Worm (Caenorhabditis elegans) whole organism, L1 larva: ENCODE measurements around the gene F19G12.8.

Source experiments
- C04F5.9 ChIP-seq: sonication (generic microtip); optimal IDR thresholded peaks from 2 replicates; lab custom pipeline; 2016; ENCODE audit warnings: missing genetic modification characterization, missing compliant biosample characterization
- C34B4.2 ChIP-seq: sonication (generic microtip); optimal IDR thresholded peaks from 2 replicates; lab custom pipeline; 2017; ENCODE audit warnings: mild to moderate bottlenecking, missing genetic modification characterization, missing compliant biosample characterization
- F16B12.6 ChIP-seq: fragments of 150-350 bp; optimal IDR thresholded peaks from 2 replicates; lab custom pipeline; 2014; ENCODE audit warnings: missing biosample characterization, missing genetic modification characterization
- Y116A8C.19 ChIP-seq: sonication (generic microtip); optimal IDR thresholded peaks from 2 replicates; lab custom pipeline; 2016; ENCODE audit warnings: missing compliant biosample characterization, missing genetic modification characterization, borderline replicate concordance
- aly-2 ChIP-seq: fragments of 150-350 bp; optimal IDR thresholded peaks from 2 replicates; lab custom pipeline; 2014; ENCODE audit warnings: missing biosample characterization, missing genetic modification characterization
- ama-1 ChIP-seq: fragments of 150-350 bp; optimal IDR thresholded peaks from 2 replicates; lab custom pipeline; 2014
- ceh-63 ChIP-seq: fragments of 200-800 bp; sonication (Bioruptor generic); optimal IDR thresholded peaks from 2 replicates; lab custom pipeline; 2018; ENCODE audit warnings: mild to moderate bottlenecking, missing genetic modification characterization, missing compliant biosample characterization
- ceh-82 ChIP-seq, 3 experiments: fragments of 150-350 bp in 1 of 3; sonication (generic microtip) in 2 of 3; optimal IDR thresholded peaks; 2 replicates each; lab custom pipeline; 2014 to 2017; ENCODE audit warnings: missing biosample characterization in 3 of 3, missing genetic modification characterization in 3 of 3
- dpl-1 ChIP-seq, 3 experiments: fragments of 150-350 bp in 2 of 3; sonication (generic microtip) in 1 of 3; optimal IDR thresholded peaks; 2 replicates each; lab custom pipeline; 2014 to 2017; ENCODE audit warnings: missing biosample characterization in 3 of 3, missing genetic modification characterization in 3 of 3, missing genetic modification reagents in 3 of 3
- efl-1 ChIP-seq, 4 experiments: fragments of 150-350 bp; optimal IDR thresholded peaks in 3 of 4; peaks in 1 of 4; 1 replicate in 1 of 4; 2 replicates in 3 of 4; lab custom pipeline; 2014; ENCODE audit warnings: missing biosample characterization in 2 of 4, missing genetic modification characterization in 2 of 4, missing genetic modification reagents in 2 of 4
- egl-13 ChIP-seq: sonication (generic microtip); optimal IDR thresholded peaks from 2 replicates; lab custom pipeline; 2016; ENCODE audit warnings: missing genotype, missing genetic modification reagents, missing genetic modification characterization, missing compliant biosample characterization
- egl-27 ChIP-seq, 2 experiments: fragments of 150-350 bp in 1 of 2; sonication (generic microtip); optimal IDR thresholded peaks; 3 replicates each; lab custom pipeline; 2017 to 2018; ENCODE audit warnings: missing biosample characterization in 2 of 2, missing genetic modification characterization in 2 of 2, missing genetic modification reagents in 2 of 2
- fkh-10 ChIP-seq: sonication (generic microtip); optimal IDR thresholded peaks from 2 replicates; lab custom pipeline; 2017; ENCODE audit warnings: missing biosample characterization, missing genetic modification reagents, missing genetic modification characterization
- fos-1 ChIP-seq: fragments of 150-350 bp; optimal IDR thresholded peaks from 2 replicates; lab custom pipeline; 2014; ENCODE audit warnings: missing biosample characterization, missing genetic modification characterization
- grh-1 ChIP-seq: fragments of 200-800 bp; sonication (Bioruptor generic); IDR thresholded peaks from 2 replicates; pipeline ENCODE4 v1.3.6; 2022; ENCODE audit warnings: missing genetic modification reagents, missing genetic modification characterization, missing compliant biosample characterization
- hlh-17 ChIP-seq: fragments of 200-800 bp; sonication (Bioruptor generic); optimal IDR thresholded peaks from 2 replicates; lab custom pipeline; 2018; ENCODE audit warnings: missing genetic modification characterization, mild to moderate bottlenecking, missing compliant biosample characterization, moderate library complexity, borderline replicate concordance
- hlh-4 ChIP-seq: sonication (generic microtip); optimal IDR thresholded peaks from 2 replicates; lab custom pipeline; 2016; ENCODE audit warnings: mild to moderate bottlenecking, missing genetic modification characterization, missing compliant biosample characterization
- hpl-2 ChIP-seq: fragments of 150-350 bp; optimal IDR thresholded peaks from 2 replicates; lab custom pipeline; 2014; ENCODE audit warnings: missing biosample characterization, missing genetic modification reagents, missing genetic modification characterization
- isw-1 ChIP-seq: fragments of 200-800 bp; sonication (Bioruptor generic); IDR thresholded peaks from 2 replicates; pipeline ENCODE4 v1.3.6; 2022; ENCODE audit warnings: missing genetic modification characterization, missing compliant biosample characterization
- lin-13 ChIP-seq: fragments of 150-350 bp; optimal IDR thresholded peaks from 2 replicates; lab custom pipeline; 2014; ENCODE audit warnings: missing biosample characterization, missing genetic modification reagents, missing genetic modification characterization
- lin-39 ChIP-seq: fragments of 150-350 bp; optimal IDR thresholded peaks from 2 replicates; lab custom pipeline; 2014; ENCODE audit warnings: missing biosample characterization, missing genetic modification reagents, missing genetic modification characterization
- lsy-2 ChIP-seq, 2 experiments: fragments of 150-350 bp; optimal IDR thresholded peaks; 2 replicates each; lab custom pipeline; 2014; ENCODE audit warnings: missing biosample characterization in 2 of 2, missing genetic modification characterization in 2 of 2
- mep-1 ChIP-seq: fragments of 150-350 bp; optimal IDR thresholded peaks from 2 replicates; lab custom pipeline; 2014; ENCODE audit warnings: missing biosample characterization, missing genetic modification characterization
- nhr-11 ChIP-seq: fragments of 150-350 bp; optimal IDR thresholded peaks from 2 replicates; lab custom pipeline; 2014; ENCODE audit warnings: missing biosample characterization, missing genetic modification characterization
- nhr-19 ChIP-seq: fragments of 200-800 bp; sonication (Bioruptor generic); conservative IDR thresholded peaks from 2 replicates; pipeline ENCODE4 v1.3.6; 2022; ENCODE audit warnings: missing genetic modification characterization, missing compliant biosample characterization
- nhr-28 ChIP-seq: fragments of 150-350 bp; optimal IDR thresholded peaks from 2 replicates; lab custom pipeline; 2014; ENCODE audit warnings: missing biosample characterization, missing genetic modification characterization
- nhr-47 ChIP-seq: sonication (generic microtip); optimal IDR thresholded peaks from 2 replicates; lab custom pipeline; 2016; ENCODE audit warnings: mild to moderate bottlenecking, missing genetic modification characterization, moderate library complexity, missing compliant biosample characterization
- nhr-71 ChIP-seq: sonication (generic microtip); optimal IDR thresholded peaks from 2 replicates; lab custom pipeline; 2016; ENCODE audit warnings: mild to moderate bottlenecking, missing genetic modification characterization, moderate library complexity, missing compliant biosample characterization
- nhr-76 ChIP-seq: sonication (generic microtip); optimal IDR thresholded peaks from 2 replicates; lab custom pipeline; 2017; ENCODE audit warnings: missing biosample characterization, missing genetic modification characterization
- nhr-84 ChIP-seq: sonication (generic microtip); optimal IDR thresholded peaks from 2 replicates; lab custom pipeline; 2017; ENCODE audit warnings: missing biosample characterization, missing genetic modification characterization
- pag-3 ChIP-seq: sonication (generic microtip); optimal IDR thresholded peaks from 2 replicates; lab custom pipeline; 2017; ENCODE audit warnings: missing genetic modification characterization, mild to moderate bottlenecking, missing compliant biosample characterization, antibody characterized with exemption, borderline replicate concordance; ENCODE audit not compliant: insufficient read depth
- skn-1 ChIP-seq: fragments of 150-350 bp; optimal IDR thresholded peaks from 2 replicates; lab custom pipeline; 2014; ENCODE audit warnings: missing biosample characterization, missing genetic modification characterization
- snpc-4 ChIP-seq: fragments of 150-350 bp; optimal IDR thresholded peaks from 2 replicates; lab custom pipeline; 2014; ENCODE audit warnings: missing biosample characterization, missing genetic modification characterization
- sptf-1 ChIP-seq: fragments of 150-350 bp; optimal IDR thresholded peaks from 2 replicates; lab custom pipeline; 2014; ENCODE audit warnings: missing biosample characterization, missing genetic modification characterization
- sup-37 ChIP-seq: fragments of 200-800 bp; sonication (Bioruptor generic); optimal IDR thresholded peaks from 2 replicates; lab custom pipeline; 2018; ENCODE audit warnings: mild to moderate bottlenecking, missing genetic modification characterization, missing compliant biosample characterization
- swsn-7 ChIP-seq: sonication (generic microtip); optimal IDR thresholded peaks from 2 replicates; lab custom pipeline; 2016; ENCODE audit warnings: missing genetic modification characterization, missing compliant biosample characterization
- tbx-2 ChIP-seq: sonication (generic microtip); optimal IDR thresholded peaks from 2 replicates; lab custom pipeline; 2016; ENCODE audit warnings: missing genetic modification characterization, missing compliant biosample characterization
- tlp-1 ChIP-seq: fragments of 150-350 bp; optimal IDR thresholded peaks from 2 replicates; lab custom pipeline; 2014; ENCODE audit warnings: missing biosample characterization, missing genetic modification characterization
- unc-130 ChIP-seq: fragments of 150-350 bp; optimal IDR thresholded peaks from 2 replicates; lab custom pipeline; 2017; ENCODE audit warnings: missing biosample characterization, missing genetic modification characterization, inconsistent platforms
- unc-30 ChIP-seq: sonication (generic microtip); optimal IDR thresholded peaks from 2 replicates; lab custom pipeline; 2017; ENCODE audit warnings: missing biosample characterization, missing genetic modification characterization
- unc-86 ChIP-seq: sonication (generic microtip); optimal IDR thresholded peaks from 2 replicates; lab custom pipeline; 2016; ENCODE audit warnings: missing genetic modification characterization, missing compliant biosample characterization
- unc-98 ChIP-seq: fragments of 200-800 bp; sonication (Bioruptor generic); IDR thresholded peaks from 2 replicates; pipeline ENCODE4 v1.3.6; 2022; ENCODE audit warnings: missing genetic modification characterization, missing compliant biosample characterization
- xbp-1 ChIP-seq: sonication (generic microtip); optimal IDR thresholded peaks from 2 replicates; lab custom pipeline; 2016; ENCODE audit warnings: missing genetic modification characterization, missing compliant biosample characterization
- zag-1 ChIP-seq: fragments of 150-350 bp; optimal IDR thresholded peaks from 2 replicates; lab custom pipeline; 2014; ENCODE audit warnings: missing biosample characterization, missing genetic modification characterization
- zip-4 ChIP-seq: fragments of 200-800 bp; sonication (Bioruptor generic); optimal IDR thresholded peaks from 2 replicates; lab custom pipeline; 2018; ENCODE audit warnings: mild to moderate bottlenecking, missing genetic modification characterization, moderate library complexity, missing compliant biosample characterization
- ztf-11 ChIP-seq, 2 experiments: sonication (generic microtip); optimal IDR thresholded peaks; 2 replicates each; lab custom pipeline; 2016 to 2017; ENCODE audit warnings: missing genetic modification characterization in 2 of 2, missing biosample characterization in 1 of 2, missing compliant biosample characterization in 1 of 2

The F19G12.8 gene

DNA sequence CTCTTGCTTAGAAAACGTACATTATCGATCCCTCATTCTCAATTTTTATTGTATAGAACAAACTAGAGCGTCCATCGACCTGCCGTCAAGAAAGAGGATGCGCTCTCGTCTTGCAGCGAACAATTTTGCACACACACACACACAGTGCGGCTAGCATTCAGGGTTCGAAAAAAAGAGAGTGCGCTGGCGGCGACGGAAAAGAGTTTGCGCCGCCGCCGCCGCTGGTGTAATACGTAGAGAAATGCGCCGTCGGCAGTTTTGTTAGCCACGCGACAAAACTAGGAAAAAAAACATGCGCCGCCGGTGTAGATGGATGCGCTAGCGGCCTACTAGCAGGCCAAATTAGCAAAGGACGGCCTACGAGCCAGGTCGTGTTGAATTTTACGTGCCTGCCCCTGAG lies 33.6 kb upstream of the F19G12.8 start:
- TF ChIP-seq xbp-1 = no peak
- no peak for TF ChIP-seq ceh-63 (GFP tag; lab: Kevin White, UChicago)
- no peak for TF ChIP-seq mep-1 (tag; lab: Kevin White, UChicago)
- TF ChIP-seq unc-130 = no peak
- no peak for TF ChIP-seq efl-1 (optimal IDR thresholded peaks at IDR 0.05; lab: Kevin White, UChicago)
- TF ChIP-seq efl-1 (GFP tag; optimal IDR thresholded peaks at IDR 0.05 in 1 of 2; lab: Kevin White, UChicago) = no peak
- TF ChIP-seq grh-1 = no peak
- no peak for TF ChIP-seq lin-13 (GFP tag; lab: Kevin White, UChicago)
- no peak for TF ChIP-seq unc-86 (tag; lab: Kevin White, UChicago)
- TF ChIP-seq hpl-2 (GFP tag; lab: Kevin White, UChicago) = no peak
- no peak for TF ChIP-seq fkh-10 (GFP tag; lab: Kevin White, UChicago)
- no peak for TF ChIP-seq nhr-76 (tag; lab: Kevin White, UChicago)
- TF ChIP-seq swsn-7 = no peak
- no peak for TF ChIP-seq ama-1 (lab: Kevin White, UChicago)
- no peak for TF ChIP-seq nhr-84
- no peak for TF ChIP-seq unc-98 (GFP tag; lab: Robert Waterston, UW)
- TF ChIP-seq aly-2 (tag; lab: Kevin White, UChicago) = no peak
- TF ChIP-seq unc-30 (tag; lab: Kevin White, UChicago) = no peak
- TF ChIP-seq, all 84 proteins: peak for 0

DNA sequence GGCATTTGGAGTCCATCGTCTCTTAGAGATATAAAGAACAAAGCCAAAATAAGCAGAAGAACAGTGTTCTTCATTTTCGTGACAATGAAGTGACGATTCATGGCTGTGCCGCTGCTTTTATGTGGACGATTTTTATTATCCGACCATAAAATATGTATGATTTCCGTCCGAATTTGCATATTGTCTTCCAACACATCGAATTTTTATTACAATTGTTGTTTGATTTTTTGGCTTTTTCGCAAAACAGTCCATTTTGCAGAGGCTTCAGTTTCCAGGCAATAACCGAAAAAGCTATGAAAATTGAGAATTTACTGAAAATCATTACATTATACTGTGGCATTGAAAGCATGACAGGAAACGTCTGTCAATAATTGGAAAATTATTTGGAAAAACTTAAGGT lies 32.6 kb upstream of the F19G12.8 start, which contains the start of gene F56C3.8:
Gene F56C3.8, minus strand, starts transcription at position 101 of the 400 bp plus-strand sequence.
- TF ChIP-seq isw-1 (GFP tag; lab: Robert Waterston, UW) (no peak), fos-1 (tag; lab: Kevin White, UChicago) (no peak), unc-98 (GFP tag; lab: Robert Waterston, UW) (no peak), skn-1 (no peak), nhr-71 (tag; lab: Kevin White, UChicago) (no peak), hlh-4 (tag; lab: Kevin White, UChicago) (no peak), mep-1 (tag; lab: Kevin White, UChicago) (no peak), snpc-4 (tag; lab: Kevin White, UChicago) (no peak), xbp-1 (no peak), lin-39 (tag; lab: Kevin White, UChicago) (no peak)

DNA sequence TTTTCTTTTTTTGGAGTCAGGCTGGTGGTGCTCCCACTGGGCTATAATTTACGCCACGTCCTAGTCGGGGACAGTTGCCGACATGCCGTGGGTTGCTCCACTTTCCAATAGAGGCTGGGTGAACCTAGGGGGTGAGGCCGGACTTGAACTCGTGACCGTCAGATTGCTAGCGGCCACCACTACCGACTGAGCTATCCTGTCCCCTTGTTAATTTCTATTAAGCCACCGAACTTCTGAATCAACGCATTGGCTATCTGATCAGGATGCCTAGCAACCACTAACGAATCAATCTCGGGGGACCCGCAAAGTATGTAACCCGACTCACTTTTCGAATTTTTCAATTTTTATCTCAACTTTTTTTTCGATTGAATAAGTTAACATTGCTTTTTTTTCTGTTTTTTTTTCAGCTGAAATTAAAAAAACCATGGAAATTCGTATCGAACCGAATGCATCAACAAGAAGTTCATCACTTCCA lies 30.2 kb upstream of the F19G12.8 start, which contains the start of gene F56C3.1:
Gene F56C3.1, plus strand, starts transcription at position 425 of the 475 bp plus-strand sequence.
- TF ChIP-seq F16B12.6 (tag; lab: Kevin White, UChicago) (no peak), nhr-19 (GFP tag; lab: Robert Waterston, UW) (no peak), ceh-82 (tag; optimal IDR thresholded peaks at IDR 0.05; lab: Kevin White, UChicago) (no peak), swsn-7 (no peak), hpl-2 (GFP tag; lab: Kevin White, UChicago) (no peak), nhr-11 (tag; lab: Kevin White, UChicago) (no peak)

DNA sequence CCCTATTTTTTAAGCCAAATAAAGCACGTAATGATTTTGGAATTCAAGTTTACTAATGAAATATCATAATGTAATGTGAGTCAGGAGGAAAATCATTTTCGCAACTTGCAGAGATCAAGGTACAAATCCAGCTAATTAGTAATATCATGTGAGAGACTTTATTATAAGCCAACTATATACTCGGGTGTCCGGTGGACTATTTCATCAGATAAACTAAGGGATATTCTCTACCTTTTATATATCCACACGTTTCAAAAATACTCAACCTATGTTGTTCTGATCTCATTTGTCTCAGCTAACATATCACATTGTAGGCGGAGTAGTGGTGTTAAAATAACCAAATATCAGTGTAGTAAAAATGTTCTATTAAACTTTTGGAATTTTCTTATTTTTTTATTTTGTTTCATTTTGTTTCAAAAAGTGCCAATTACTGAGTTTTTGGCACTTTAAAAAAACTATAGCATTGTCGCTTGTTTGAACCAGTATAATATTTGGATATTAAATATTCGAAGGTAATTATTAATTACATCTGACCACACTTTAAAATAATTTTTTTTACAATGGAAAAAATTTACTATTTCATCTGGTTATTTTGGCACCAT lies 27.6 kb upstream of the F19G12.8 start:
- TF ChIP-seq zip-4 (GFP tag; lab: Kevin White, UChicago) (peak; percentile 79), sup-37 (peak; percentile 65), sptf-1 (tag; lab: Kevin White, UChicago) (no peak), hlh-17 (no peak), C04F5.9 (tag; lab: Kevin White, UChicago) (peak; percentile 62), nhr-47 (tag; lab: Kevin White, UChicago) (peak; percentile 98), unc-30 (tag; lab: Kevin White, UChicago) (no peak), nhr-84 (no peak), lsy-2 (tag; optimal IDR thresholded peaks at IDR 0.05; lab: Kevin White, UChicago) (peak; percentile 82 to 86), tlp-1 (tag; lab: Kevin White, UChicago) (no peak), zag-1 (tag; lab: Kevin White, UChicago) (no peak), mep-1 (tag; lab: Kevin White, UChicago) (peak; percentile 73), nhr-28 (tag; lab: Kevin White, UChicago) (peak; percentile 18), tbx-2 (peak; percentile 89), fkh-10 (GFP tag; lab: Kevin White, UChicago) (peak; percentile 97), egl-13 (tag; lab: Kevin White, UChicago) (peak; percentile 79), C34B4.2 (tag; lab: Kevin White, UChicago) (no peak), xbp-1 (peak; percentile 76), pag-3 (no peak), egl-27 (tag; optimal IDR thresholded peaks at IDR 0.05; lab: Kevin White, UChicago) (peak in 1 of 2 experiments; percentile 49), Y116A8C.19 (tag; lab: Kevin White, UChicago) (no peak), ztf-11 (tag; optimal IDR thresholded peaks at IDR 0.05; lab: Kevin White, UChicago) (peak; percentile 35 to 74), dpl-1 (GFP tag; optimal IDR thresholded peaks at IDR 0.05; lab: Kevin White, UChicago) (peak; percentile 9 to 43 (median 19))
